Worm (Caenorhabditis elegans) whole organism, L1 larva: Measurements from ENCODE around the gene nhr-167.

Experiments
- C04F5.9 ChIP-seq: sonication (generic microtip); optimal IDR thresholded peaks from 2 replicates; lab custom pipeline; 2016; ENCODE audit warnings: missing genetic modification characterization, missing compliant biosample characterization
- aly-2 ChIP-seq: fragments of 150-350 bp; optimal IDR thresholded peaks from 2 replicates; lab custom pipeline; 2014; ENCODE audit warnings: missing biosample characterization, missing genetic modification characterization
- ama-1 ChIP-seq: fragments of 150-350 bp; optimal IDR thresholded peaks from 2 replicates; lab custom pipeline; 2014
- fkh-10 ChIP-seq: sonication (generic microtip); optimal IDR thresholded peaks from 2 replicates; lab custom pipeline; 2017; ENCODE audit warnings: missing biosample characterization, missing genetic modification reagents, missing genetic modification characterization
- hlh-4 ChIP-seq: sonication (generic microtip); optimal IDR thresholded peaks from 2 replicates; lab custom pipeline; 2016; ENCODE audit warnings: mild to moderate bottlenecking, missing genetic modification characterization, missing compliant biosample characterization
- nhr-76 ChIP-seq: sonication (generic microtip); optimal IDR thresholded peaks from 2 replicates; lab custom pipeline; 2017; ENCODE audit warnings: missing biosample characterization, missing genetic modification characterization
- snpc-4 ChIP-seq: fragments of 150-350 bp; optimal IDR thresholded peaks from 2 replicates; lab custom pipeline; 2014; ENCODE audit warnings: missing biosample characterization, missing genetic modification characterization

ce11 chrX:11963659-11964058, 18.2 kb downstream of the nhr-167 start:
- TF ChIP-seq aly-2 (tag; lab: Kevin White, UChicago) (no peak), nhr-76 (no peak), ama-1 (lab: Kevin White, UChicago) (no peak), snpc-4 (tag; lab: Kevin White, UChicago) (no peak), hlh-4 (tag; lab: Kevin White, UChicago) (no peak), C04F5.9 (no peak), fkh-10 (GFP tag; lab: Kevin White, UChicago) (no peak)
